Worm (Caenorhabditis elegans) whole organism, midembryonic: ENCODE measurements around the gene lron-3.

Source experiments
- T22C8.4 ChIP-seq: fragments of 200-800 bp; sonication (Bioruptor generic); IDR thresholded peaks from 2 replicates; pipeline ENCODE4 v1.3.6; 2022; ENCODE audit warnings: missing genetic modification characterization, missing compliant biosample characterization
- flt-1 ChIP-seq: fragments of 200-800 bp; sonication (Bioruptor generic); IDR thresholded peaks from 2 replicates; pipeline ENCODE4 v1.3.6; 2022; ENCODE audit warnings: missing genetic modification characterization, missing compliant biosample characterization
- med-1 ChIP-seq: sonication (generic microtip); optimal IDR thresholded peaks from 2 replicates; lab custom pipeline; 2017; ENCODE audit warnings: missing genetic modification characterization, mild to moderate bottlenecking, missing compliant biosample characterization, antibody characterized with exemption, missing genetic modification reagents; ENCODE audit not compliant: insufficient read depth
- tab-1 ChIP-seq: fragments of 200-800 bp; sonication (Bioruptor generic); IDR thresholded peaks from 2 replicates; pipeline ENCODE4 v1.3.6; 2022; ENCODE audit warnings: missing genetic modification characterization, missing compliant biosample characterization
- ztf-29 ChIP-seq: fragments of 200-800 bp; sonication (Bioruptor generic); IDR thresholded peaks from 2 replicates; pipeline ENCODE4 v1.3.6; 2022; ENCODE audit warnings: missing genetic modification reagents, missing genetic modification characterization, missing compliant biosample characterization

DNA sequence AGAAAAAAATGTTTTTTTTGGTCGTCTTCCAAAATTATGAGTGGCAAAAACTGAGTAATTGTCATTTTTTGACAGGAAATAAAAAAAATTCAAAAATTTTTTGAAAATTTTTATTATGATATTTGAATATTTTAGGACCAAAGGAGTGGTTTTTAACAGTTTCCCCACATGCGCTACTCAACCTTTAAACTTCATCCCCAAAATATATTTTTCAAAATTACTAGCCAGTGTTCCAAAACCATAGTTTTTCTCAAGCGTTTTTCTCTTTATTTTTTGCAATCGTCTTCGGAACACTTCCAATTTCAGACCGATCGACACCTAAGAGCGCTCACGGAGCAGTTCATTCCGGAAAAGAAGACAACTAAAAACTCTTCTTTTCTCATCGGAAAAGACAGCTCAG lies 19.2 kb upstream of the lron-3 start, which contains the start of gene K09A9.6:
- TF ChIP-seq med-1 (GFP tag; lab: Kevin White, UChicago) (no peak), flt-1 (no peak), ztf-29 (GFP tag; lab: Robert Waterston, UW) (no peak), T22C8.4 (no peak), tab-1 (GFP tag; lab: Robert Waterston, UW) (no peak)
